Worm (Caenorhabditis elegans): ENCODE measurements around the gene F01F1.2.

The F01F1.2 gene

ce11 chrIII:5871760-5872159, 6.6 kb upstream of the F01F1.2 start, which contains the start of the genes F01F1.11 and F01F1.3 (continued):
- TF ChIP-seq ets-5 (GFP tag; IDR thresholded peaks at IDR 0.05) (no peak), unc-98 (GFP tag; IDR thresholded peaks at IDR 0.05) (peak; percentile 19; the same call in 1 of the 2 replicates), grh-1 (GFP tag; IDR thresholded peaks at IDR 0.05) (peak; percentile 62), mep-1 (tag; optimal IDR thresholded peaks at IDR 0.05) (peak; percentile 78), pax-3 (tag; optimal IDR thresholded peaks at IDR 0.05) (peak; percentile 88), ztf-4 (tag; optimal IDR thresholded peaks at IDR 0.05) (no peak), fkh-10 (GFP tag; optimal IDR thresholded peaks at IDR 0.05) (no peak), hpl-2 (GFP tag; optimal IDR thresholded peaks at IDR 0.05) (no peak), tlp-1 (tag; optimal IDR thresholded peaks at IDR 0.05) (no peak), mdl-1 (tag; optimal IDR thresholded peaks at IDR 0.05) (peak in 1 of 2 experiments; percentile 57), aly-2 (tag; optimal IDR thresholded peaks at IDR 0.05) (peak; percentile 51), vab-15 (tag; optimal IDR thresholded peaks at IDR 0.05) (no peak), nhr-85 (tag) (peak; percentile 96), ceh-88 (GFP tag; IDR thresholded peaks at IDR 0.05) (no peak), pag-3 (tag; optimal IDR thresholded peaks at IDR 0.05; ENCODE audit: borderline replicate concordance, insufficient read depth) (no peak), zip-4 (GFP tag; optimal IDR thresholded peaks at IDR 0.05) (peak; percentile 51), unc-62 (GFP tag; optimal IDR thresholded peaks at IDR 0.05) (no peak), efl-1 (optimal IDR thresholded peaks at IDR 0.05) (peak; percentile 97 to 98), efl-1 (GFP tag; optimal IDR thresholded peaks at IDR 0.05 in 1 of 2) (peak; percentile 96 to 100), elt-3 (tag; optimal IDR thresholded peaks at IDR 0.05) (peak in 2 of 6 experiments; percentile 40 to 60), nhr-71 (tag; optimal IDR thresholded peaks at IDR 0.05) (peak; percentile 92), ceh-90 (tag; optimal IDR thresholded peaks at IDR 0.05) (peak; percentile 91), egl-27 (tag; optimal IDR thresholded peaks at IDR 0.05) (no peak), egl-13 (tag; optimal IDR thresholded peaks at IDR 0.05) (peak; percentile 90), ceh-8 (GFP tag; optimal IDR thresholded peaks at IDR 0.05) (peak; percentile 84), blmp-1 (tag; optimal IDR thresholded peaks at IDR 0.05) (peak; percentile 81), fkh-4 (tag; optimal IDR thresholded peaks at IDR 0.05; ENCODE audit: borderline replicate concordance) (peak; percentile 81), unc-130 (tag; optimal IDR thresholded peaks at IDR 0.05) (peak; percentile 74), lsy-2 (tag; optimal IDR thresholded peaks at IDR 0.05) (peak; percentile 84 to 88), ceh-63 (GFP tag; optimal IDR thresholded peaks at IDR 0.05) (no peak), F16B12.6 (tag; optimal IDR thresholded peaks at IDR 0.05) (peak; percentile 48)

ce11 chrIII:5872288-5872687, 6.1 kb upstream of the F01F1.2 start:
- TF ChIP-seq fkh-4 (tag; optimal IDR thresholded peaks at IDR 0.05; ENCODE audit: borderline replicate concordance) (peak; percentile 90), lin-14 (GFP tag; optimal IDR thresholded peaks at IDR 0.05) (peak; percentile 31), rnt-1 (tag; optimal IDR thresholded peaks at IDR 0.05) (peak; percentile 42), dsc-1 (tag; optimal IDR thresholded peaks at IDR 0.05) (peak; percentile 98), pag-3 (tag; optimal IDR thresholded peaks at IDR 0.05; ENCODE audit: borderline replicate concordance, insufficient read depth) (no peak), nhr-71 (tag; optimal IDR thresholded peaks at IDR 0.05) (peak; percentile 23), nhr-76 (tag; optimal IDR thresholded peaks at IDR 0.05) (no peak)

- no peak for TF ChIP-seq unc-62 (GFP tag; optimal IDR thresholded peaks at IDR 0.05)
- no peak for TF ChIP-seq fos-1 (tag; optimal IDR thresholded peaks at IDR 0.05)
- no peak for TF ChIP-seq pqm-1 (tag; optimal IDR thresholded peaks at IDR 0.05)
- TF ChIP-seq tbx-2 (tag; optimal IDR thresholded peaks at IDR 0.05): no peak
- TF ChIP-seq nhr-12 (tag; optimal IDR thresholded peaks at IDR 0.05): no peak
- TF ChIP-seq ceh-90 (tag; optimal IDR thresholded peaks at IDR 0.05): no peak
- TF ChIP-seq tlp-1 (tag; optimal IDR thresholded peaks at IDR 0.05): no peak
- TF ChIP-seq unc-130 (tag; optimal IDR thresholded peaks at IDR 0.05): no peak
- TF ChIP-seq C04F5.9 (tag; optimal IDR thresholded peaks at IDR 0.05): no peak
- TF ChIP-seq elt-2 (tag; optimal IDR thresholded peaks at IDR 0.05): peak; percentile 13
- peak; percentile 18 for TF ChIP-seq C16A3.4 (tag; optimal IDR thresholded peaks at IDR 0.05)
- TF ChIP-seq nhr-237 (tag; optimal IDR thresholded peaks at IDR 0.05): no peak
- TF ChIP-seq skn-1 (tag; optimal IDR thresholded peaks at IDR 0.05): no peak
- no peak for TF ChIP-seq Y116A8C.19 (tag; optimal IDR thresholded peaks at IDR 0.05; ENCODE audit: borderline replicate concordance)
- no peak for TF ChIP-seq egl-13 (tag; optimal IDR thresholded peaks at IDR 0.05)
- TF ChIP-seq lin-39 (tag; optimal IDR thresholded peaks at IDR 0.05): no peak
- no peak for TF ChIP-seq mab-9 (GFP tag; IDR thresholded peaks at IDR 0.05)
- TF ChIP-seq ceh-88 (GFP tag; IDR thresholded peaks at IDR 0.05): 0 out of 2 replicates have a peak, but pooled peaks have one; percentile 11
- no peak for TF ChIP-seq pag-3 (tag; optimal IDR thresholded peaks at IDR 0.05; ENCODE audit: borderline replicate concordance, insufficient read depth)
- TF ChIP-seq zag-1 (tag; optimal IDR thresholded peaks at IDR 0.05): no peak
- no peak for TF ChIP-seq efl-3 (GFP tag; optimal IDR thresholded peaks at IDR 0.05)
- TF ChIP-seq hlh-17 (GFP tag; optimal IDR thresholded peaks at IDR 0.05; ENCODE audit: borderline replicate concordance): no peak
- TF ChIP-seq lin-14 (GFP tag; optimal IDR thresholded peaks at IDR 0.05): peak; percentile 23
These were observed 4.1 kb upstream of the F01F1.2 start for ce11 chrIII:5874263-5874662.
